Worm (Caenorhabditis elegans): ENCODE measurements around the gene lgc-58.

ce11 chrX:6041094-6041441 lies 34.2 kb upstream of the lgc-58 start:
- no peak for TF ChIP-seq gmeb-1 (tag; optimal IDR thresholded peaks at IDR 0.05)
- TF ChIP-seq unc-62 (GFP tag; optimal IDR thresholded peaks at IDR 0.05), result no peak
- no peak for TF ChIP-seq elt-3 (tag; optimal IDR thresholded peaks at IDR 0.05)
